Fruit fly (Drosophila melanogaster) whole organism, wandering third instar larva: ENCODE results near the gene CG17786.

Source experiments
- Abd-B ChIP-seq: fragments of >200 bp; optimal IDR thresholded peaks from 2 replicates; lab custom pipeline; 2017; ENCODE audit warnings: missing biosample characterization, missing genetic modification characterization
- CG32264 ChIP-seq: fragments of 200-800 bp; sonication (Bioruptor generic); optimal IDR thresholded peaks from 2 replicates; lab custom pipeline; 2016; ENCODE audit warnings: missing biosample characterization, missing genetic modification characterization
- CG9705 ChIP-seq: fragments of 200-800 bp; sonication (Bioruptor generic); optimal IDR thresholded peaks from 2 replicates; lab custom pipeline; 2018; ENCODE audit warnings: missing biosample characterization, mild to moderate bottlenecking, missing genetic modification characterization
- CrebA ChIP-seq: fragments of 200-800 bp; sonication (Bioruptor generic); optimal IDR thresholded peaks from 2 replicates; lab custom pipeline; 2016; ENCODE audit warnings: missing biosample characterization, mild to moderate bottlenecking, missing genetic modification characterization, borderline replicate concordance
- GATAd ChIP-seq: sonication (Bioruptor generic); optimal IDR thresholded peaks from 2 replicates; lab custom pipeline; 2016; ENCODE audit warnings: missing biosample characterization, missing genetic modification characterization
- HLH106 ChIP-seq: fragments of 200-800 bp; optimal IDR thresholded peaks from 3 replicates; lab custom pipeline; 2019; ENCODE audit warnings: missing biosample characterization, mild to moderate bottlenecking, missing genetic modification characterization, moderate library complexity
- Hnf4 ChIP-seq: fragments of 200-800 bp; sonication (Bioruptor generic); optimal IDR thresholded peaks from 2 replicates; lab custom pipeline; 2016; ENCODE audit warnings: missing biosample characterization, mild to moderate bottlenecking, missing genetic modification characterization
- Hr83 ChIP-seq: fragments of 200-300 bp; sonication (Bioruptor generic); optimal IDR thresholded peaks from 2 replicates; lab custom pipeline; 2016; ENCODE audit warnings: missing biosample characterization, mild to moderate bottlenecking, missing genetic modification characterization, moderate library complexity; ENCODE audit not compliant: poor library complexity, severe bottlenecking
- Jra ChIP-seq: sonication (Bioruptor generic); optimal IDR thresholded peaks from 2 replicates; lab custom pipeline; 2016; ENCODE audit warnings: missing biosample characterization, missing genetic modification characterization
- Myc ChIP-seq: fragments of >200 bp; optimal IDR thresholded peaks from 2 replicates; lab custom pipeline; 2017
- N ChIP-seq: fragments of >200 bp; optimal IDR thresholded peaks from 2 replicates; lab custom pipeline; 2018; ENCODE audit warnings: missing biosample characterization, missing external identifiers, missing genetic modification characterization
- OdsH ChIP-seq: fragments of 200-800 bp; sonication (Bioruptor generic); optimal IDR thresholded peaks from 2 replicates; lab custom pipeline; 2016; ENCODE audit warnings: missing biosample characterization, mild to moderate bottlenecking, missing genetic modification characterization
- Rel ChIP-seq, 2 experiments: fragments of 200-800 bp; sonication (Bioruptor generic) in 1 of 2; optimal IDR thresholded peaks; 2 replicates in 1 of 2; 3 replicates in 1 of 2; lab custom pipeline; 2016 to 2019; ENCODE audit warnings: mild to moderate bottlenecking in 2 of 2, missing biosample characterization in 2 of 2, missing genetic modification characterization in 2 of 2, moderate library complexity in 1 of 2
- Sp1 ChIP-seq: fragments of 200-800 bp; sonication (Bioruptor generic); optimal IDR thresholded peaks from 3 replicates; lab custom pipeline; 2019; ENCODE audit warnings: missing biosample characterization, mild to moderate bottlenecking, missing genetic modification characterization, moderate library complexity
- Vsx2 ChIP-seq: fragments of 200-300, 225-300 bp; sonication (Bioruptor generic); optimal IDR thresholded peaks from 2 replicates; lab custom pipeline; 2018; ENCODE audit warnings: missing biosample characterization, missing genetic modification characterization; ENCODE audit not compliant: partially characterized antibody
- br ChIP-seq: fragments of 200-800 bp; sonication (Bioruptor generic); optimal IDR thresholded peaks from 2 replicates; lab custom pipeline; 2016; ENCODE audit warnings: missing biosample characterization, missing genetic modification characterization
- dl ChIP-seq, 2 experiments: fragments of 175-275, 200-275 bp in 1 of 2; fragments of 200-275 bp in 1 of 2; sonication (Bioruptor generic); optimal IDR thresholded peaks; lab custom pipeline; 2018; ENCODE audit warnings: mild to moderate bottlenecking in 2 of 2, missing biosample characterization in 2 of 2, missing genetic modification characterization in 2 of 2, moderate library complexity in 2 of 2; ENCODE audit not compliant: partially characterized antibody in 2 of 2, insufficient read depth in 1 of 2
- dsf ChIP-seq: sonication (Bioruptor generic); optimal IDR thresholded peaks from 2 replicates; lab custom pipeline; 2016; ENCODE audit warnings: missing biosample characterization, missing genetic modification characterization, borderline replicate concordance
- ey ChIP-seq: fragments of 200-800 bp; sonication (Bioruptor generic); optimal IDR thresholded peaks from 2 replicates; lab custom pipeline; 2016; ENCODE audit warnings: missing biosample characterization, missing genetic modification characterization
- foxo ChIP-seq, 2 experiments: fragments of 200-800 bp; sonication (Bioruptor generic); optimal IDR thresholded peaks; 2 replicates in 1 of 2; 3 replicates in 1 of 2; lab custom pipeline; 2016 to 2017; ENCODE audit warnings: missing biosample characterization in 2 of 2, missing genetic modification characterization in 2 of 2
- fru ChIP-seq: fragments of 200-800 bp; sonication (Bioruptor generic); optimal IDR thresholded peaks from 3 replicates; lab custom pipeline; 2016; ENCODE audit warnings: missing biosample characterization, mild to moderate bottlenecking, missing genetic modification characterization
- h ChIP-seq: fragments of 200-800 bp; sonication (Bioruptor generic); optimal IDR thresholded peaks from 3 replicates; lab custom pipeline; 2016; ENCODE audit warnings: missing biosample characterization, mild to moderate bottlenecking, missing genetic modification characterization
- lola ChIP-seq: fragments of >200 bp; optimal IDR thresholded peaks from 2 replicates; lab custom pipeline; 2017; ENCODE audit warnings: missing biosample characterization, missing genetic modification characterization
- pan ChIP-seq: fragments of >200 bp; optimal IDR thresholded peaks from 2 replicates; lab custom pipeline; 2017
- psq ChIP-seq: fragments of 200-800 bp; sonication (Bioruptor generic); optimal IDR thresholded peaks from 3 replicates; lab custom pipeline; 2017; ENCODE audit warnings: missing biosample characterization, mild to moderate bottlenecking, missing genetic modification characterization, moderate library complexity
- rgr ChIP-seq: fragments of 200-800 bp; sonication (Bioruptor generic); optimal IDR thresholded peaks from 3 replicates; lab custom pipeline; 2016; ENCODE audit warnings: missing biosample characterization, mild to moderate bottlenecking, missing genetic modification characterization
- sage ChIP-seq: fragments of 200-800 bp; sonication (Bioruptor generic); optimal IDR thresholded peaks from 2 replicates; lab custom pipeline; 2016; ENCODE audit warnings: missing biosample characterization, mild to moderate bottlenecking, missing genetic modification characterization
- sv ChIP-seq: fragments of 200-800 bp; sonication (Bioruptor generic); optimal IDR thresholded peaks from 3 replicates; lab custom pipeline; 2016; ENCODE audit warnings: missing biosample characterization, missing genetic modification characterization
- tai ChIP-seq: sonication (Bioruptor generic); optimal IDR thresholded peaks from 2 replicates; lab custom pipeline; 2016; ENCODE audit warnings: missing biosample characterization, missing genetic modification characterization
- woc ChIP-seq: sonication (Bioruptor generic); optimal IDR thresholded peaks from 2 replicates; lab custom pipeline; 2016; ENCODE audit warnings: missing biosample characterization, mild to moderate bottlenecking, missing genetic modification characterization

Gene CG17786

DNA sequence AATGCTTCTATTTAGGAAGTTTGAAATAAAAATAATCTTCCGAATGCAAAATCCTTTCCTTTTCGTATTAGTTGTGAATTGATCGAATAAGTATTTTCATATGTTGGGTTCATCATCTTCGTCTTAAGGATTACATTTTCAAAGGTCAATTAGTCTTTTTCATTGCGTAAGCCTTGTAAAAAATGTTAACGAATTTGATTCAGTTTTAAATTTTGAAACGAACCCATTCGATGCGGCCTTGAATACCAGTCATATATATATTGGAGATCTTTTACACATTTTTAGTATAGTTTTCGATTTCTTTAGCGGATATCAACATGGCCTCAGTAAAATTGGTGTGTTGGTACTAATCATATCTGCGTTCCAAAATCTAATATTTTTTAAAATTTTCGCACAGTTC lies 10.2 kb upstream of the CG17786 start, which contains the start of gene Acp95EF:
Gene Acp95EF, plus strand, starts transcription at position 301 of the 400 bp plus-strand sequence.
- no peak for TF ChIP-seq Hr83

DNA sequence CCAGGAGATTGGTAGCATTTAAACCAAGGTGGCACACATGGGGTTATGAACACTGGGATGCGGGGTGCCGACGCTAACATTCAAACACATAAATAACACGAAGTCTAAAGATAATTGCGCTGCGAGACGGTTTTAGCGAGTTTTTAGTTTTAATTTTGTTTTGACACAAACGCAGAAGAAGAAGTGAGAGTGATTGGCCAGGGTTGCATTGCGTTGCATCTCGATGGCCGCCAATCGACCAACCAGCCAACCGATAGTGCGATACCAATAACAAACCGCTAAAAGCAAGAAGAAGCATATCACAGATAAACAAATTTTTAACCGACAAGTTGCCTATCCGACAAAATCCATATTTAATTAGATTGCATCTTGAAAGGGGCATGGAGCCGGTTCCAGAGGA lies 8.2 kb upstream of the CG17786 start, which contains the start of the genes Spps and CG13609:
Gene Spps, minus strand, starts transcription at position 191 of the 400 bp plus-strand sequence.
Gene CG13609, plus strand, starts transcription at position 280 of the 400 bp plus-strand sequence.
- TF ChIP-seq tai (GFP tag; lab: Kevin White, UChicago) (no peak), Sp1 (peak; percentile 36), psq (GFP tag; lab: Kevin White, UChicago) (peak; percentile 11), HLH106 (tag; lab: Kevin White, UChicago) (no peak), pan (lab: Kevin White, UChicago) (no peak), foxo (GFP tag; optimal IDR thresholded peaks at IDR 0.05; lab: Kevin White, UChicago) (peak in 1 of 2 experiments; percentile 10), Abd-B (no peak), CG32264 (GFP tag; lab: Kevin White, UChicago) (no peak), Myc (lab: Kevin White, UChicago) (peak; percentile 6), N (GFP tag; lab: Kevin White, UChicago) (no peak), OdsH (GFP tag; lab: Kevin White, UChicago) (no peak), Rel (GFP tag; optimal IDR thresholded peaks at IDR 0.05; lab: Kevin White, UChicago) (no peak), Rel (tag; optimal IDR thresholded peaks at IDR 0.05; lab: Kevin White, UChicago) (peak; percentile 27), Vsx2 (GFP tag; lab: Kevin White, UChicago) (no peak), br (GFP tag; lab: Kevin White, UChicago) (no peak), CG9705 (GFP tag; lab: Kevin White, UChicago) (no peak)
- TF ChIP-seq, all 38 proteins: peak for 5

DNA sequence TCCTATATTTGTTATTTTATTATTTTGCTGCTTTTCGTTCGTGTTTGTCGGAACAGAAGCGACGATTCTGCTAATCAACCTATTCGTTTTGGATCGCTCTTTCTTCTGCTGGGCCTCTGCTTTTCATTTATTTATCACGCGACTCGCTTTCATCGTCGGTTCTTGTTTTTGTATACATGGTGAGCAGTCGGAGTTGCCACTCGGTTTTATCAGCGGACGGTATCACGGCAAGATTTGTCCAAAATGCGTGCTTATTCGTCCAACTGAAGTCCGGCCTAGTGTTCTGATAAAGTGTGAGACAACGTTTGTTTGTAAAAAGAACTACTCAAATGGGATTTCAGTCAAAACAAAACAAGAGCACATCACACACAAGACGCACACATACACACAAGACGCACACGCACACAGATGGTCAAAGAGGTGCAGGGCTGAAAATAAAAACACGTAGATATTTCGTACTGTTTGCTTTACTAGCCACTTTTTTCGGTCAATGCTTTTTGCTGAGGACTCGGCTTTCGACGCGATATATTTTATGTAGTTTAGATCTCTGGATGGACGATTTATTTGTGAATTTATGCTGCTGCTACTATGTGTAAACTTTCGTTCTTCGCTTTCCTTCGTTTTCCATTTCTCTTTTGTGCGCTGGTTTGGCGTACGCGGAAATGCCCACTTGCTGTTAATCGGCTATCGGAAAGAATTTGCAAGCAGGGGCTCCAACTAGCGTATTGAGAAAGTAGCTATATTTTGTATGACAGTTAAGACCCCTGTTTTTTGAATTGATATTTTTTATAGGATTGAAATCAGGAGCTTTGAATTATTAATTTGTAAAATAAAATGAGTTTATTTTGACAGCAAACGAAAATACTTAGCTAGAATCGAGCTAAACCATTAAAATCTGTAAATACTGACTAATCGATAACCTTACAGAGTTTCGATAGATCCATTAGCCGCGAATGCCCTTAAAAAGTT lies 3.1 kb upstream of the CG17786 start, which contains the start of gene twin:
Gene twin, minus strand, starts transcription at position 632 of the 969 bp plus-strand sequence.
- peak; percentile 45 for TF ChIP-seq ey (GFP tag; lab: Kevin White, UChicago)
- TF ChIP-seq tai (GFP tag; lab: Kevin White, UChicago) = no peak
- TF ChIP-seq N (GFP tag; lab: Kevin White, UChicago) = no peak
- no peak for TF ChIP-seq Rel (GFP tag; optimal IDR thresholded peaks at IDR 0.05; lab: Kevin White, UChicago)
- TF ChIP-seq Rel (tag; optimal IDR thresholded peaks at IDR 0.05; lab: Kevin White, UChicago) = peak; percentile 7
- TF ChIP-seq fru = peak; percentile 49
- TF ChIP-seq CG32264 (GFP tag; lab: Kevin White, UChicago) = no peak
- TF ChIP-seq sage (GFP tag; lab: Kevin White, UChicago) = no peak
- TF ChIP-seq Hnf4 (GFP tag; lab: Kevin White, UChicago) = peak; percentile 57
- TF ChIP-seq lola (GFP tag; lab: Kevin White, UChicago) = no peak
- peak; percentile 63 for TF ChIP-seq Myc (lab: Kevin White, UChicago)
- peak; percentile 74 for TF ChIP-seq h (GFP tag; lab: Kevin White, UChicago)
- TF ChIP-seq Vsx2 (GFP tag; lab: Kevin White, UChicago) = no peak
- peak; percentile 99 for TF ChIP-seq psq (GFP tag; lab: Kevin White, UChicago)
- peak; percentile 16 for TF ChIP-seq OdsH (GFP tag; lab: Kevin White, UChicago)
- peak; percentile 62 for TF ChIP-seq Hr83
- TF ChIP-seq GATAd (GFP tag; lab: Kevin White, UChicago) = no peak
- peak; percentile 37 for TF ChIP-seq rgr (GFP tag; lab: Kevin White, UChicago)
- peak; percentile 15 for TF ChIP-seq dsf (GFP tag; lab: Kevin White, UChicago)
- TF ChIP-seq HLH106 (tag; lab: Kevin White, UChicago) = peak; percentile 62
- no peak for TF ChIP-seq Abd-B
- peak; percentile 39 for TF ChIP-seq br (GFP tag; lab: Kevin White, UChicago)
- TF ChIP-seq foxo (GFP tag; optimal IDR thresholded peaks at IDR 0.05; lab: Kevin White, UChicago) = peak in 1 of 2 experiments; percentile 65
- TF ChIP-seq Jra (GFP tag; lab: Kevin White, UChicago) = no peak
- no peak for TF ChIP-seq dl (GFP tag; optimal IDR thresholded peaks at IDR 0.05; lab: Kevin White, UChicago; ENCODE audit: insufficient read depth in 1 of 2, partially characterized antibody in 2 of 2)
- peak; percentile 76 for TF ChIP-seq woc (GFP tag; lab: Kevin White, UChicago)
- no peak for TF ChIP-seq CrebA (GFP tag; lab: Kevin White, UChicago)
- TF ChIP-seq pan (lab: Kevin White, UChicago) = no peak
- peak; percentile 37 for TF ChIP-seq Sp1
- peak; percentile 43 for TF ChIP-seq CG9705 (GFP tag; lab: Kevin White, UChicago)
- peak; percentile 37 for TF ChIP-seq sv (GFP tag; lab: Kevin White, UChicago)
